ENCODE assay signal across 1 fruit fly cellular context in the genomic region with DNA sequence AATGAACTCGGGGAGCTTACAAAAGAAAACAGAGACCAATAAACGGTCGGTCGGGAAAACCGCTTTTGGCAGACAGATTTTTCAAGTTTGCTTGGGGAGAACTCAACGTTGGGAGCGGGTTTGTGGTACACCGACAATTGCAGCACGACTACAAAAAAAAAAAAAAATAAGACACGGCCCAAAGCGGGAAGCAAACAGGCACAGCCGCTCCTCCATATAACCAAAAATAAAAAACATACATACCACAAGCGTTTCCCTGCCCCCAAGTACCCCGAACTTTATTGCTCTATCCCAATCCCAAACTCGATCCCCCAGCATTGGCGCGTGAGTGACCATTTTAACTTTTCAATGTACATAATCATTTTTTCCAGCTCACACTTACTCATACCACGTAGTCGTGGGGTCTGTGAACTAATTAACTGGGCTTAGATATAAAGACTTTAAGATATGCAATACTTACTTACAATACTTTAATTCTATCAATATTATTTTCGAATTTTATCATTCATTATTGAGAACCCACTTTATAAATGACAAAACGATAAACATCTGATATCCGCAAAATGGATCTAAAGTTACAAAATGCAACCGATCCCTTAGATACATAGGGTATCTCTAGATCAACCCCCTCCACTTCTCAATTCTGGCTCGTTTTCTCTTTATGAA.
TF ChIP-seq lines count a peak whose summit lies in the region.

No protein-coding gene starts in this region.

TF ChIP-seq in whole organism, embryonic, 481 proteins besides CTCF, POLR2A, EP300 and RAD21 (continued from another document):
- TF ChIP-seq ato (GFP tag; IDR thresholded peaks at IDR 0.05; lab: Robert Waterston, UW; ENCODE audit: partially characterized antibody) = no peak
- peak; percentile 5 for TF ChIP-seq CG8388 (GFP tag; optimal IDR thresholded peaks at IDR 0.05; lab: Kevin White, UChicago)
- TF ChIP-seq CG30431 (GFP tag; optimal IDR thresholded peaks at IDR 0.05; lab: Kevin White, UChicago) = no peak
- TF ChIP-seq CG34422 (GFP tag; IDR thresholded peaks at IDR 0.05; lab: Robert Waterston, UW) = no peak
- no peak for TF ChIP-seq CG31388 (GFP tag; optimal IDR thresholded peaks at IDR 0.05; lab: Kevin White, UChicago)
- no peak for TF ChIP-seq Eip74EF (GFP tag; optimal IDR thresholded peaks at IDR 0.05; lab: Kevin White, UChicago)
- TF ChIP-seq CG15601 (tag; optimal IDR thresholded peaks at IDR 0.05; lab: Kevin White, UChicago) = no peak
- TF ChIP-seq CG17802 (tag; optimal IDR thresholded peaks at IDR 0.05; lab: Kevin White, UChicago) = no peak
- TF ChIP-seq Xrp1 (GFP tag; IDR thresholded peaks at IDR 0.05; lab: Robert Waterston, UW) = 0 out of 2 replicates have a peak, but pooled peaks have one; percentile 13
- no peak for TF ChIP-seq salm (tag; optimal IDR thresholded peaks at IDR 0.05; lab: Kevin White, UChicago)
- TF ChIP-seq HLH4C (GFP tag; IDR thresholded peaks at IDR 0.05; lab: Robert Waterston, UW; ENCODE audit: partially characterized antibody) = no peak
- TF ChIP-seq ewg (GFP tag; optimal IDR thresholded peaks at IDR 0.05; lab: Kevin White, UChicago) = no peak
- no peak for TF ChIP-seq dan (GFP tag; IDR thresholded peaks at IDR 0.05; lab: Robert Waterston, UW)
- TF ChIP-seq CG1603 (tag; optimal IDR thresholded peaks at IDR 0.05; lab: Kevin White, UChicago) = no peak
- TF ChIP-seq onecut (GFP tag; IDR thresholded peaks at IDR 0.05; lab: Robert Waterston, UW) = no peak
- TF ChIP-seq ind (GFP tag; optimal IDR thresholded peaks at IDR 0.05; lab: Kevin White, UChicago) = no peak
- TF ChIP-seq grn (GFP tag; optimal IDR thresholded peaks at IDR 0.05; lab: Kevin White, UChicago) = peak; percentile 31
- no peak for TF ChIP-seq luna (GFP tag; optimal IDR thresholded peaks at IDR 0.05; lab: Kevin White, UChicago)
- TF ChIP-seq Hr51 (GFP tag; optimal IDR thresholded peaks at IDR 0.05; lab: Kevin White, UChicago) = no peak
- TF ChIP-seq CG42726 (GFP tag; IDR thresholded peaks at IDR 0.05; lab: Robert Waterston, UW; ENCODE audit: partially characterized antibody) = no peak
- TF ChIP-seq CG5180 (GFP tag; optimal IDR thresholded peaks at IDR 0.05; lab: Kevin White, UChicago) = no peak
- TF ChIP-seq CG12219 (GFP tag; optimal IDR thresholded peaks at IDR 0.05; lab: Kevin White, UChicago) = no peak
- TF ChIP-seq bbx (GFP tag; IDR thresholded peaks at IDR 0.05; lab: Robert Waterston, UW; ENCODE audit: partially characterized antibody) = no peak
- peak; percentile 49 for TF ChIP-seq crol (GFP tag; IDR thresholded peaks at IDR 0.05; lab: Robert Waterston, UW)
- no peak for TF ChIP-seq eve (GFP tag; optimal IDR thresholded peaks at IDR 0.05; lab: Kevin White, UChicago)
- TF ChIP-seq bsh (GFP tag; optimal IDR thresholded peaks at IDR 0.05; lab: Kevin White, UChicago) = peak in 1 of 2 experiments; percentile 32
- no peak for TF ChIP-seq CG6813 (GFP tag; optimal IDR thresholded peaks at IDR 0.05; lab: Kevin White, UChicago)
- TF ChIP-seq sens-2 (GFP tag; IDR thresholded peaks at IDR 0.05; lab: Robert Waterston, UW) = no peak
- TF ChIP-seq slp2 (GFP tag; optimal IDR thresholded peaks at IDR 0.05; lab: Kevin White, UChicago) = no peak
- no peak for TF ChIP-seq CG2199 (GFP tag; IDR thresholded peaks at IDR 0.05; lab: Robert Waterston, UW)
- peak; percentile 74 for TF ChIP-seq Ets65A (GFP tag; lab: Kevin White, UChicago)
- no peak for TF ChIP-seq Rfx (GFP tag; IDR thresholded peaks at IDR 0.05; lab: Robert Waterston, UW)
- TF ChIP-seq CG33213 (GFP tag; optimal IDR thresholded peaks at IDR 0.05; lab: Kevin White, UChicago) = no peak
- TF ChIP-seq rib (GFP tag; IDR thresholded peaks at IDR 0.05; lab: Robert Waterston, UW) = no peak
- TF ChIP-seq MESR4 (GFP tag; optimal IDR thresholded peaks at IDR 0.05; lab: Kevin White, UChicago) = no peak
- no peak for TF ChIP-seq CG9609 (GFP tag; optimal IDR thresholded peaks at IDR 0.05; lab: Kevin White, UChicago)
